Worm (Caenorhabditis elegans): ENCODE data around the gene F46H5.7.

DNA sequence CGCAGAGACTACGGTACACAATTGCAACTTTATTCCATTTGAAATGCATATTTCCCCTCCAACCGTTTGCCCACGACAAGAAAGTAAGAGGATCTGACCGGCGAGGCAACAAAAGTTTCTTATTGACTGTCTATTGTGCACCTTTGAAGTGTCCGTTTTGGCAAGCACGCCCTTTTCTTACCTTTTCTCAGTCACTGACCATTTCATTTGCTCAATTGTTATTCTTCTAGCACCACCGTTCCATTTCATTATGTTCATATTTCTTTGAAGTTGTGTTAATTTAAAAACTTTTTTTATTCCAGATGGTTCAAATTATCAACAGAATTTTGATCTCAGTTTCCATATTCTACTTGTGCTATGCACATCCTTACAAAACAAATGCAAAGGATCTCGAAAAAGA lies 31.4 kb downstream of the F46H5.7 start, which contains the start of gene spp-22:
- TF ChIP-seq unc-130 (GFP tag; optimal IDR thresholded peaks at IDR 0.05) = no peak
- TF ChIP-seq nhr-237 (tag; optimal IDR thresholded peaks at IDR 0.05) = no peak
- no peak for TF ChIP-seq zag-1 (tag; optimal IDR thresholded peaks at IDR 0.05)
- TF ChIP-seq spr-3 (GFP tag; optimal IDR thresholded peaks at IDR 0.05) = no peak
- TF ChIP-seq attf-4 (tag; optimal IDR thresholded peaks at IDR 0.05) = no peak
- TF ChIP-seq fkh-10 (GFP tag; optimal IDR thresholded peaks at IDR 0.05) = no peak
- TF ChIP-seq nhr-25 (tag; optimal IDR thresholded peaks at IDR 0.05; ENCODE audit: borderline replicate concordance, insufficient read depth) = no peak
- no peak for TF ChIP-seq lin-13 (GFP tag; optimal IDR thresholded peaks at IDR 0.05)
- no peak for TF ChIP-seq egl-27 (tag; optimal IDR thresholded peaks at IDR 0.05)
- no peak for TF ChIP-seq snpc-4 (tag; optimal IDR thresholded peaks at IDR 0.05)

Measured in whole organism, L4 larva.